Fruit fly (Drosophila melanogaster) whole organism, embryonic: Measurements from ENCODE around the gene SkpD.

ENCODE experiments used
- Adf1 ChIP-seq: fragments of 200-800 bp; sonication (Bioruptor generic); IDR thresholded peaks from 2 replicates; pipeline ENCODE4 v1.3.6; 2022; ENCODE audit warnings: missing biosample characterization, missing genetic modification characterization
- Antp ChIP-seq: fragments of 200-800 bp; sonication (Bioruptor generic); optimal IDR thresholded peaks from 3 replicates; lab custom pipeline; 2016; ENCODE audit warnings: missing biosample characterization, missing genetic modification characterization
- Atf-2 ChIP-seq: fragments of 200-800 bp; sonication (Bioruptor generic); optimal IDR thresholded peaks from 2 replicates; lab custom pipeline; 2016; ENCODE audit warnings: missing biosample characterization, missing genetic modification characterization
- Awh ChIP-seq: fragments of 200-800 bp; sonication (Bioruptor generic); IDR thresholded peaks from 2 replicates; pipeline ENCODE4, ENCODE4 v1.3.6; 2022; ENCODE audit warnings: missing biosample characterization, missing genetic modification characterization
- BtbVII ChIP-seq: fragments of 200-800 bp; sonication (Bioruptor generic); optimal IDR thresholded peaks from 3 replicates; lab custom pipeline; 2017; ENCODE audit warnings: missing biosample characterization, mild to moderate bottlenecking, missing genetic modification characterization
- CG12391 ChIP-seq: fragments of 200-800 bp; sonication (Bioruptor generic); optimal IDR thresholded peaks from 3 replicates; lab custom pipeline; 2018; ENCODE audit warnings: missing biosample characterization, mild to moderate bottlenecking, missing genetic modification characterization, moderate library complexity
- CG12942 ChIP-seq: fragments of 200-800 bp; sonication (Bioruptor generic); optimal IDR thresholded peaks from 3 replicates; lab custom pipeline; 2016; ENCODE audit warnings: missing biosample characterization, missing genetic modification characterization
- CG14441 ChIP-seq: fragments of 200-800 bp; sonication (Bioruptor generic); IDR thresholded peaks from 2 replicates; pipeline ENCODE4 v1.3.6; 2022; ENCODE audit warnings: missing biosample characterization, missing genetic modification characterization
- CG1603 ChIP-seq: fragments of 200-800 bp; sonication (Bioruptor generic); optimal IDR thresholded peaks from 2 replicates; lab custom pipeline; 2019; ENCODE audit warnings: missing biosample characterization, mild to moderate bottlenecking, missing genetic modification characterization, moderate library complexity
- CG1832 ChIP-seq: fragments of 200-800 bp; sonication (Bioruptor generic); optimal IDR thresholded peaks from 2 replicates; lab custom pipeline; 2017; ENCODE audit warnings: missing biosample characterization, mild to moderate bottlenecking, missing genetic modification characterization, inconsistent platforms
- CG2678 ChIP-seq: fragments of 200-800 bp; sonication (Bioruptor generic); optimal IDR thresholded peaks from 3 replicates; lab custom pipeline; 2019; ENCODE audit warnings: missing biosample characterization, mild to moderate bottlenecking, missing genetic modification characterization, moderate library complexity
- CG6689 ChIP-seq: fragments of 200-800 bp; sonication (Bioruptor generic); IDR thresholded peaks from 2 replicates; pipeline ENCODE4 v1.3.6; 2022; ENCODE audit warnings: missing biosample characterization, missing genetic modification characterization
- CG7357 ChIP-seq: fragments of 200-800 bp; sonication (Bioruptor generic); IDR thresholded peaks from 3 replicates; pipeline ENCODE4 v1.3.6; 2022; ENCODE audit warnings: missing biosample characterization, missing genetic modification characterization
- CG7786 ChIP-seq: fragments of 200-800 bp; sonication (Bioruptor generic); optimal IDR thresholded peaks from 2 replicates; lab custom pipeline; 2016; ENCODE audit warnings: missing biosample characterization, missing genetic modification characterization
- CG8290 ChIP-seq, 3 experiments: fragments of 200-800 bp; sonication (Bioruptor generic); optimal IDR thresholded peaks; 2 replicates each; lab custom pipeline; 2016 to 2019; ENCODE audit warnings: missing biosample characterization in 3 of 3, missing genetic modification characterization in 3 of 3, mild to moderate bottlenecking in 2 of 3, moderate library complexity in 1 of 3
- CG9727 ChIP-seq: fragments of 200-800 bp; sonication (Bioruptor generic); optimal IDR thresholded peaks from 3 replicates; lab custom pipeline; 2017; ENCODE audit warnings: missing biosample characterization, mild to moderate bottlenecking, missing genetic modification characterization
- D19B ChIP-seq: fragments of 200-800 bp; sonication (Bioruptor generic); optimal IDR thresholded peaks from 2 replicates; lab custom pipeline; 2017; ENCODE audit warnings: missing biosample characterization, mild to moderate bottlenecking, missing genetic modification characterization
- Doc3 ChIP-seq: fragments of 200-800 bp; sonication (Bioruptor generic); IDR thresholded peaks from 3 replicates; pipeline ENCODE4 v1.3.6; 2022; ENCODE audit warnings: missing biosample characterization, missing genetic modification characterization; ENCODE audit not compliant: partially characterized antibody
- Ets65A ChIP-seq: fragments of 200-800 bp; sonication (Bioruptor generic); peaks from one replicate; lab custom pipeline; 2016; ENCODE audit warnings: missing biosample characterization, missing genetic modification characterization
- HmgD ChIP-seq: fragments of 200-800 bp; sonication (Bioruptor generic); optimal IDR thresholded peaks from 3 replicates; lab custom pipeline; 2016; ENCODE audit warnings: missing biosample characterization, missing genetic modification characterization
- Hr51 ChIP-seq, 2 experiments: fragments of 200-800 bp; sonication (Bioruptor generic); optimal IDR thresholded peaks; 2 replicates in 1 of 2; 3 replicates in 1 of 2; lab custom pipeline; 2016 to 2018; ENCODE audit warnings: missing biosample characterization in 2 of 2, missing genetic modification characterization in 2 of 2, mild to moderate bottlenecking in 1 of 2, moderate library complexity in 1 of 2
- Med ChIP-seq: fragments of 200-800 bp; sonication (Bioruptor generic); peaks from one replicate; lab custom pipeline; 2016; ENCODE audit warnings: missing biosample characterization, missing genetic modification characterization, mild to moderate bottlenecking, inconsistent platforms, moderate library complexity
- Nf-YC ChIP-seq: fragments of 200-800 bp; optimal IDR thresholded peaks from 3 replicates; lab custom pipeline; 2019; ENCODE audit warnings: missing biosample characterization, mild to moderate bottlenecking, missing genetic modification characterization, moderate library complexity
- Ptx1 ChIP-seq: fragments of 200-800 bp; sonication (Bioruptor generic); IDR thresholded peaks from 2 replicates; pipeline ENCODE4 v1.3.6; 2022; ENCODE audit warnings: missing biosample characterization, missing genetic modification characterization
- Xbp1 ChIP-seq: fragments of 200-800 bp; sonication (Bioruptor generic); optimal IDR thresholded peaks from 3 replicates; lab custom pipeline; 2016; ENCODE audit warnings: missing biosample characterization, mild to moderate bottlenecking, missing genetic modification characterization
- az2 ChIP-seq: fragments of 200-800 bp; sonication (Bioruptor generic); optimal IDR thresholded peaks from 3 replicates; lab custom pipeline; 2016; ENCODE audit warnings: missing biosample characterization, missing genetic modification characterization
- br ChIP-seq: fragments of >200 bp; optimal IDR thresholded peaks from 2 replicates; lab custom pipeline; 2017
- cad ChIP-seq: fragments of >200 bp; optimal IDR thresholded peaks from 2 replicates; lab custom pipeline; 2017; ENCODE audit warnings: missing biosample characterization, missing genetic modification characterization
- cg ChIP-seq: fragments of 200-800 bp; sonication (Bioruptor generic); optimal IDR thresholded peaks from 3 replicates; lab custom pipeline; 2019; ENCODE audit warnings: missing biosample characterization, mild to moderate bottlenecking, missing genetic modification characterization, moderate library complexity
- croc ChIP-seq: fragments of 200-800 bp; sonication (Bioruptor generic); conservative IDR thresholded peaks from 3 replicates; pipeline ENCODE4 v1.3.6; 2022; ENCODE audit warnings: missing biosample characterization, missing genetic modification characterization
- crol ChIP-seq: fragments of 200-800 bp; sonication (Bioruptor generic); IDR thresholded peaks from 2 replicates; pipeline ENCODE4 v1.3.6; 2022; ENCODE audit warnings: missing biosample characterization, missing genetic modification characterization
- cwo ChIP-seq: fragments of 200-800 bp; sonication (Bioruptor generic); optimal IDR thresholded peaks from 3 replicates; lab custom pipeline; 2017; ENCODE audit warnings: missing biosample characterization, missing genetic modification characterization, mild to moderate bottlenecking, moderate library complexity, missing genetic modification reagents
- dan ChIP-seq: fragments of 200-800 bp; sonication (Bioruptor generic); IDR thresholded peaks from 2 replicates; pipeline ENCODE4 v1.3.6; 2022; ENCODE audit warnings: missing biosample characterization, missing genetic modification characterization
- dysf ChIP-seq: fragments of 200-800 bp; sonication (Bioruptor generic); IDR thresholded peaks from 3 replicates; pipeline ENCODE4 v1.3.6; 2022; ENCODE audit warnings: missing biosample characterization, missing genetic modification characterization
- esg ChIP-seq: fragments of 200-800 bp; sonication (Bioruptor generic); conservative IDR thresholded peaks from 2 replicates; pipeline ENCODE4 v1.3.6; 2022; ENCODE audit warnings: missing biosample characterization, missing genetic modification characterization
- gcm2 ChIP-seq: fragments of 200-800 bp; sonication (Bioruptor generic); optimal IDR thresholded peaks from 2 replicates; lab custom pipeline; 2016; ENCODE audit warnings: missing biosample characterization, missing genetic modification characterization
- gro ChIP-seq: fragments of 200-800 bp; sonication (Bioruptor generic); optimal IDR thresholded peaks from 2 replicates; lab custom pipeline; 2016; ENCODE audit warnings: missing biosample characterization, missing genetic modification characterization
- her ChIP-seq: fragments of 200-800 bp; sonication (Bioruptor generic); optimal IDR thresholded peaks from 2 replicates; lab custom pipeline; 2016; ENCODE audit warnings: missing biosample characterization, missing genetic modification characterization
- jumu ChIP-seq: fragments of 200-800 bp; sonication (Bioruptor generic); optimal IDR thresholded peaks from 3 replicates; lab custom pipeline; 2016; ENCODE audit warnings: missing biosample characterization, missing genetic modification characterization
- lilli ChIP-seq: fragments of 200-800 bp; sonication (Bioruptor generic); optimal IDR thresholded peaks from 3 replicates; lab custom pipeline; 2016; ENCODE audit warnings: missing biosample characterization, missing genetic modification characterization
- lola ChIP-seq, 3 experiments: fragments of >200 bp in 2 of 3; fragments of 200-800 bp in 1 of 3; sonication (Bioruptor generic) in 1 of 3; optimal IDR thresholded peaks; 2 replicates each; lab custom pipeline; 2017 to 2019; ENCODE audit warnings: missing biosample characterization in 3 of 3, missing genetic modification characterization in 3 of 3, mild to moderate bottlenecking in 1 of 3, moderate library complexity in 1 of 3
- oc ChIP-seq: fragments of 200-800 bp; sonication (Bioruptor generic); optimal IDR thresholded peaks from 2 replicates; lab custom pipeline; 2018; ENCODE audit warnings: missing biosample characterization, mild to moderate bottlenecking, missing genetic modification characterization, moderate library complexity
- otp ChIP-seq: fragments of 200-800 bp; sonication (Bioruptor generic); IDR thresholded peaks from 3 replicates; pipeline ENCODE4, ENCODE4 v1.3.6; 2022; ENCODE audit warnings: missing biosample characterization, missing genetic modification characterization
- pan ChIP-seq, 4 experiments: fragments of >200 bp in 3 of 4; fragments of 200-800 bp in 1 of 4; sonication (Bioruptor generic) in 1 of 4; optimal IDR thresholded peaks in 3 of 4; IDR thresholded peaks in 1 of 4; 2 replicates each; pipeline versions ENCODE4 v1.3.6 to Lab custom; 2017 to 2022; ENCODE audit warnings: missing biosample characterization in 2 of 4, missing genetic modification characterization in 2 of 4, mixed read lengths in 1 of 4
- pita ChIP-seq: fragments of 200-800 bp; sonication (Bioruptor generic); optimal IDR thresholded peaks from 2 replicates; lab custom pipeline; 2017; ENCODE audit warnings: missing biosample characterization, mild to moderate bottlenecking, missing genetic modification characterization
- scrt ChIP-seq: fragments of 200-800 bp; sonication (Bioruptor generic); optimal IDR thresholded peaks from 2 replicates; lab custom pipeline; 2018; ENCODE audit warnings: missing biosample characterization, mild to moderate bottlenecking, missing genetic modification characterization, moderate library complexity
- sr ChIP-seq: fragments of 200-800 bp; sonication (Bioruptor generic); IDR thresholded peaks from 3 replicates; pipeline ENCODE4 v1.3.6; 2022; ENCODE audit warnings: missing biosample characterization, missing genetic modification characterization
- vvl ChIP-seq: fragments of 200-800 bp; sonication (Bioruptor generic); IDR thresholded peaks from 2 replicates; pipeline ENCODE4 v1.3.6; 2022; ENCODE audit warnings: missing biosample characterization, missing genetic modification characterization
- wor ChIP-seq: fragments of 200-800 bp; sonication (Bioruptor generic); IDR thresholded peaks from 2 replicates; pipeline ENCODE4 v1.3.6; 2022; ENCODE audit warnings: missing biosample characterization, missing genetic modification characterization
- zfh1 ChIP-seq: fragments of 200-800 bp; sonication (Bioruptor generic); IDR thresholded peaks from 3 replicates; pipeline ENCODE4 v1.3.6; 2022; ENCODE audit warnings: missing biosample characterization, missing genetic modification characterization

Gene SkpD

dm6 chrX:19784875-19785274, 27.7 kb upstream of the SkpD start (continued):
- TF ChIP-seq pan (optimal IDR thresholded peaks at IDR 0.05; lab: Kevin White, UChicago): no peak
- TF ChIP-seq pan (GFP tag; optimal IDR thresholded peaks at IDR 0.05 in 1 of 2, IDR thresholded peaks at IDR 0.05 in 1 of 2): peak in 1 of 2 experiments; percentile 53
- TF ChIP-seq Antp (GFP tag; lab: Kevin White, UChicago): peak; percentile 18
- peak; percentile 21 for TF ChIP-seq az2 (GFP tag; lab: Kevin White, UChicago)
- TF ChIP-seq CG8290 (GFP tag; optimal IDR thresholded peaks at IDR 0.05; lab: Kevin White, UChicago): no peak
- no peak for TF ChIP-seq CG8290 (tag; optimal IDR thresholded peaks at IDR 0.05; lab: Kevin White, UChicago)
- peak; percentile 72 for TF ChIP-seq D19B (GFP tag; lab: Kevin White, UChicago)
- TF ChIP-seq lola (GFP tag; optimal IDR thresholded peaks at IDR 0.05; lab: Kevin White, UChicago): peak in 1 of 3 experiments; percentile 39
- peak; percentile 7 for TF ChIP-seq jumu (GFP tag; lab: Kevin White, UChicago)
- peak; percentile 26; the same call in 1 of the 3 replicates for TF ChIP-seq dysf (GFP tag; lab: Robert Waterston, UW)
- TF ChIP-seq Atf-2: no peak
- TF ChIP-seq CG1603 (tag; lab: Kevin White, UChicago): peak; percentile 39
- peak; percentile 32; the same call in 1 of the 2 replicates for TF ChIP-seq CG6689
- peak in 1 of 2 experiments; percentile 30 for TF ChIP-seq Hr51 (GFP tag; optimal IDR thresholded peaks at IDR 0.05; lab: Kevin White, UChicago)
- 0 out of 2 replicates have a peak, but pooled peaks have one; percentile 18 for TF ChIP-seq CG14441 (GFP tag; lab: Robert Waterston, UW)
- TF ChIP-seq esg (GFP tag; lab: Robert Waterston, UW): peak; percentile 25; the same call in 1 of the 2 replicates
- TF ChIP-seq CG12391: peak; percentile 42
- TF ChIP-seq Xbp1 (GFP tag; lab: Kevin White, UChicago): peak; percentile 17
- TF ChIP-seq CG7786 (GFP tag; lab: Kevin White, UChicago): peak; percentile 12
- TF ChIP-seq lilli (GFP tag; lab: Kevin White, UChicago): peak; percentile 18
- no peak for TF ChIP-seq gcm2 (GFP tag; lab: Kevin White, UChicago)
- TF ChIP-seq CG2678 (tag; lab: Kevin White, UChicago): peak; percentile 28
- TF ChIP-seq zfh1 (GFP tag; lab: Robert Waterston, UW): peak; percentile 38; the same call in 2 of the 3 replicates
- TF ChIP-seq Ptx1: peak; percentile 40; the same call in 1 of the 2 replicates

- TF ChIP-seq cad (peak; percentile 71), CG7357 (GFP tag; lab: Robert Waterston, UW) (no peak), CG12942 (GFP tag; lab: Kevin White, UChicago) (no peak), pita (GFP tag; lab: Kevin White, UChicago) (no peak), wor (GFP tag; lab: Robert Waterston, UW) (no peak), oc (tag; lab: Kevin White, UChicago) (no peak), vvl (GFP tag; lab: Robert Waterston, UW) (peak; percentile 26; the same call in 1 of the 2 replicates), Ets65A (GFP tag; lab: Kevin White, UChicago) (peak; percentile 11), Adf1 (GFP tag; lab: Robert Waterston, UW) (no peak), gro (GFP tag; lab: Kevin White, UChicago) (no peak), scrt (no peak), cg (GFP tag; lab: Kevin White, UChicago) (peak; percentile 1), Nf-YC (tag; lab: Kevin White, UChicago) (no peak), dan (GFP tag; lab: Robert Waterston, UW) (no peak), CG1832 (GFP tag; lab: Kevin White, UChicago) (peak; percentile 51), CG9727 (GFP tag; lab: Kevin White, UChicago) (no peak), BtbVII (GFP tag; lab: Kevin White, UChicago) (no peak), Awh (no peak), croc (GFP tag; lab: Robert Waterston, UW) (no peak), cwo (no peak), her (no peak), br (lab: Kevin White, UChicago) (no peak), crol (GFP tag; lab: Robert Waterston, UW) (peak; percentile 48; the same call in 1 of the 2 replicates), CG6689 (no peak), Doc3 (no peak), Med (GFP tag; lab: Kevin White, UChicago) (peak; percentile 6), HmgD (no peak), sr (0 out of 3 replicates have a peak, but pooled peaks have one; percentile 21), Xbp1 (GFP tag; lab: Kevin White, UChicago) (no peak), otp (GFP tag; lab: Robert Waterston, UW) (no peak)
Observed at dm6 chrX:19785403-19785802, 27.1 kb upstream of the SkpD start.
